Fruit fly (Drosophila melanogaster) whole organism, embryonic: ENCODE results near the gene CG32106.

Source experiments
- Awh ChIP-seq: fragments of 200-800 bp; sonication (Bioruptor generic); IDR thresholded peaks from 2 replicates; pipeline ENCODE4, ENCODE4 v1.3.6; 2022; ENCODE audit warnings: missing biosample characterization, missing genetic modification characterization
- CG10209 ChIP-seq: fragments of 200-800 bp; sonication (Bioruptor generic); optimal IDR thresholded peaks from 3 replicates; lab custom pipeline; 2017; ENCODE audit warnings: missing biosample characterization, mild to moderate bottlenecking, missing genetic modification characterization, missing genetic modification reagents
- CG10366 ChIP-seq: fragments of 200-800 bp; sonication (Bioruptor generic); IDR thresholded peaks from 2 replicates; pipeline ENCODE4 v1.3.6; 2022; ENCODE audit warnings: missing biosample characterization, missing genetic modification characterization
- CG11398 ChIP-seq: fragments of 200-800 bp; sonication (Bioruptor generic); optimal IDR thresholded peaks from 2 replicates; lab custom pipeline; 2016; ENCODE audit warnings: missing biosample characterization, missing genetic modification characterization
- CG11696 ChIP-seq: fragments of 200-800 bp; sonication (Bioruptor generic); IDR thresholded peaks from 2 replicates; pipeline ENCODE4 v1.3.6; 2022; ENCODE audit warnings: missing biosample characterization, missing genetic modification characterization
- CG14441 ChIP-seq: fragments of 200-800 bp; sonication (Bioruptor generic); IDR thresholded peaks from 2 replicates; pipeline ENCODE4 v1.3.6; 2022; ENCODE audit warnings: missing biosample characterization, missing genetic modification characterization
- CG15601 ChIP-seq: fragments of 200-800 bp; sonication (Bioruptor generic); optimal IDR thresholded peaks from 3 replicates; lab custom pipeline; 2019; ENCODE audit warnings: missing biosample characterization, mild to moderate bottlenecking, missing genetic modification characterization, moderate library complexity
- CG1602 ChIP-seq: fragments of 200-800 bp; sonication (Bioruptor generic); optimal IDR thresholded peaks from 3 replicates; lab custom pipeline; 2016; ENCODE audit warnings: missing biosample characterization, missing genetic modification characterization
- CG16779 ChIP-seq: fragments of 200-800 bp; sonication (Bioruptor generic); IDR thresholded peaks from 2 replicates; pipeline ENCODE4 v1.3.6; 2022; ENCODE audit warnings: missing biosample characterization, missing genetic modification characterization
- CG2116 ChIP-seq: fragments of 200-800 bp; sonication (Bioruptor generic); optimal IDR thresholded peaks from 3 replicates; lab custom pipeline; 2018; ENCODE audit warnings: missing biosample characterization, mild to moderate bottlenecking, missing genetic modification characterization
- CG2889 ChIP-seq: fragments of 200-800 bp; sonication (Bioruptor generic); IDR thresholded peaks from 3 replicates; pipeline ENCODE4 v1.3.6; 2022; ENCODE audit warnings: missing biosample characterization, missing genetic modification characterization
- CG30020 ChIP-seq: fragments of 200-800 bp; optimal IDR thresholded peaks from 2 replicates; lab custom pipeline; 2019; ENCODE audit warnings: missing biosample characterization, mild to moderate bottlenecking, missing genetic modification characterization, moderate library complexity
- CG31388 ChIP-seq: fragments of 200-800 bp; sonication (Bioruptor generic); optimal IDR thresholded peaks from 2 replicates; lab custom pipeline; 2016; ENCODE audit warnings: missing biosample characterization, missing genetic modification characterization
- CG3163 ChIP-seq: fragments of 200-800 bp; sonication (Bioruptor generic); optimal IDR thresholded peaks from 3 replicates; lab custom pipeline; 2016; ENCODE audit warnings: missing biosample characterization, missing genetic modification characterization
- CG33557 ChIP-seq: fragments of 200-800 bp; sonication (Bioruptor generic); optimal IDR thresholded peaks from 2 replicates; lab custom pipeline; 2019; ENCODE audit warnings: missing biosample characterization, mild to moderate bottlenecking, missing genetic modification characterization, moderate library complexity
- CG3847 ChIP-seq: fragments of 200-800 bp; sonication (Bioruptor generic); IDR thresholded peaks from 2 replicates; pipeline ENCODE4 v1.3.6; 2022; ENCODE audit warnings: missing biosample characterization, missing genetic modification characterization
- CG43689 ChIP-seq: fragments of 200-800 bp; sonication (Bioruptor generic); IDR thresholded peaks from 2 replicates; pipeline ENCODE4 v1.3.6; 2022; ENCODE audit warnings: missing biosample characterization, missing genetic modification characterization
- CG9797 ChIP-seq: fragments of 200-800 bp; sonication (Bioruptor generic); optimal IDR thresholded peaks from 3 replicates; lab custom pipeline; 2018; ENCODE audit warnings: missing biosample characterization, mild to moderate bottlenecking, missing genetic modification characterization
- CrebB ChIP-seq: fragments of 200-800 bp; sonication (Bioruptor generic); optimal IDR thresholded peaks from 3 replicates; lab custom pipeline; 2018; ENCODE audit warnings: missing biosample characterization, mild to moderate bottlenecking, missing genetic modification characterization
- D ChIP-seq, 2 experiments: fragments of 200-800 bp in 1 of 2; fragments of >200 bp in 1 of 2; sonication (Bioruptor generic) in 1 of 2; optimal IDR thresholded peaks; 2 replicates in 1 of 2; 3 replicates in 1 of 2; lab custom pipeline; 2017; ENCODE audit warnings: mild to moderate bottlenecking in 1 of 2, missing biosample characterization in 1 of 2, missing genetic modification characterization in 1 of 2, missing genetic modification reagents in 1 of 2
- D19A ChIP-seq: fragments of 200-800 bp; optimal IDR thresholded peaks from 3 replicates; lab custom pipeline; 2019; ENCODE audit warnings: missing biosample characterization, mild to moderate bottlenecking, missing genetic modification characterization, moderate library complexity
- Dad ChIP-seq: fragments of 200-800 bp; sonication (Bioruptor generic); optimal IDR thresholded peaks from 3 replicates; lab custom pipeline; 2016; ENCODE audit warnings: missing biosample characterization, missing genetic modification characterization
- Dp ChIP-seq: fragments of 200-800 bp; sonication (Bioruptor generic); optimal IDR thresholded peaks from 2 replicates; lab custom pipeline; 2018; ENCODE audit warnings: missing biosample characterization, mild to moderate bottlenecking, missing genetic modification characterization, moderate library complexity
- Fer2 ChIP-seq: fragments of 200-800 bp; sonication (Bioruptor generic); optimal IDR thresholded peaks from 2 replicates; lab custom pipeline; 2018; ENCODE audit warnings: missing biosample characterization, mild to moderate bottlenecking, missing genetic modification characterization, moderate library complexity
- H2.0 ChIP-seq: fragments of 200-800 bp; sonication (Bioruptor generic); IDR thresholded peaks from 2 replicates; pipeline ENCODE4 v1.3.6; 2022; ENCODE audit warnings: missing biosample characterization, missing genetic modification characterization
- HHEX ChIP-seq: fragments of 200-800 bp; sonication (Bioruptor generic); optimal IDR thresholded peaks from 3 replicates; lab custom pipeline; 2017; ENCODE audit warnings: missing biosample characterization, mild to moderate bottlenecking, missing genetic modification characterization, missing genetic modification reagents
- Hr51 ChIP-seq, 2 experiments: fragments of 200-800 bp; sonication (Bioruptor generic); optimal IDR thresholded peaks; 2 replicates in 1 of 2; 3 replicates in 1 of 2; lab custom pipeline; 2016 to 2018; ENCODE audit warnings: missing biosample characterization in 2 of 2, missing genetic modification characterization in 2 of 2, mild to moderate bottlenecking in 1 of 2, moderate library complexity in 1 of 2
- Jarid2 ChIP-seq: fragments of 200-800 bp; sonication (Bioruptor generic); optimal IDR thresholded peaks from 3 replicates; lab custom pipeline; 2017; ENCODE audit warnings: mild to moderate bottlenecking, missing biosample characterization, missing genetic modification reagents, missing genetic modification characterization
- Kr ChIP-seq: fragments of 200-800 bp; sonication (Bioruptor generic); optimal IDR thresholded peaks from 2 replicates; lab custom pipeline; 2017; ENCODE audit warnings: missing biosample characterization, mild to moderate bottlenecking, missing genetic modification characterization
- NFAT ChIP-seq: fragments of 200-800 bp; sonication (Bioruptor generic); IDR thresholded peaks from 2 replicates; pipeline ENCODE4 v1.3.6; 2022; ENCODE audit warnings: missing biosample characterization, missing genetic modification characterization
- Nf-YA ChIP-seq: fragments of 200-800 bp; sonication (Bioruptor generic); IDR thresholded peaks from 2 replicates; pipeline ENCODE4 v1.3.6; 2022; ENCODE audit warnings: missing biosample characterization, missing genetic modification characterization
- NfI ChIP-seq: fragments of 200-800 bp; sonication (Bioruptor generic); optimal IDR thresholded peaks from 3 replicates; lab custom pipeline; 2018; ENCODE audit warnings: missing biosample characterization, mild to moderate bottlenecking, missing genetic modification characterization, moderate library complexity
- Sin3A ChIP-seq: fragments of >200 bp; optimal IDR thresholded peaks from 2 replicates; lab custom pipeline; 2018
- Sox102F ChIP-seq: fragments of 200-800 bp; sonication (Bioruptor generic); optimal IDR thresholded peaks from 2 replicates; lab custom pipeline; 2018; ENCODE audit warnings: missing biosample characterization, mild to moderate bottlenecking, missing genetic modification characterization, moderate library complexity
- Tbp ChIP-seq: fragments of >200 bp; optimal IDR thresholded peaks from 2 replicates; lab custom pipeline; 2018; ENCODE audit warnings: missing biosample characterization, missing genetic modification characterization
- Vsx1 ChIP-seq: fragments of 200-800 bp; sonication (Bioruptor generic); optimal IDR thresholded peaks from 2 replicates; lab custom pipeline; 2017; ENCODE audit warnings: missing biosample characterization, mild to moderate bottlenecking, missing genetic modification characterization, missing genetic modification reagents
- al ChIP-seq: fragments of 200-800 bp; sonication (Bioruptor generic); IDR thresholded peaks from 2 replicates; pipeline ENCODE4 v1.3.6; 2022; ENCODE audit warnings: missing biosample characterization, missing genetic modification characterization
- chm ChIP-seq: fragments of 200-800 bp; sonication (Bioruptor generic); IDR thresholded peaks from 2 replicates; pipeline ENCODE4 v1.3.6; 2022; ENCODE audit warnings: missing biosample characterization, missing genetic modification characterization
- chn ChIP-seq: fragments of 200-800 bp; sonication (Bioruptor generic); optimal IDR thresholded peaks from 2 replicates; lab custom pipeline; 2016; ENCODE audit warnings: missing biosample characterization, missing genetic modification characterization
- ci ChIP-seq: fragments of 200-800 bp; sonication (Bioruptor generic); IDR thresholded peaks from 3 replicates; pipeline ENCODE4 v1.3.6; 2022; ENCODE audit warnings: missing biosample characterization, missing genetic modification characterization
- crc ChIP-seq: fragments of 200-800 bp; sonication (Bioruptor generic); optimal IDR thresholded peaks from 2 replicates; lab custom pipeline; 2016; ENCODE audit warnings: missing biosample characterization, missing genetic modification characterization
- dan ChIP-seq: fragments of 200-800 bp; sonication (Bioruptor generic); IDR thresholded peaks from 2 replicates; pipeline ENCODE4 v1.3.6; 2022; ENCODE audit warnings: missing biosample characterization, missing genetic modification characterization
- dysf ChIP-seq: fragments of 200-800 bp; sonication (Bioruptor generic); IDR thresholded peaks from 3 replicates; pipeline ENCODE4 v1.3.6; 2022; ENCODE audit warnings: missing biosample characterization, missing genetic modification characterization
- fd3F ChIP-seq: fragments of 200-800 bp; sonication (Bioruptor generic); optimal IDR thresholded peaks from 2 replicates; lab custom pipeline; 2018; ENCODE audit warnings: missing biosample characterization, mild to moderate bottlenecking, missing genetic modification characterization, moderate library complexity
- hbn ChIP-seq: fragments of 200-800 bp; sonication (Bioruptor generic); IDR thresholded peaks from 2 replicates; pipeline ENCODE4 v1.3.6; 2022; ENCODE audit warnings: missing biosample characterization, missing genetic modification characterization; ENCODE audit not compliant: partially characterized antibody
- knrl ChIP-seq: fragments of 200-800 bp; sonication (Bioruptor generic); IDR thresholded peaks from 3 replicates; pipeline ENCODE4 v1.3.6; 2022; ENCODE audit warnings: missing biosample characterization, missing genetic modification characterization; ENCODE audit not compliant: partially characterized antibody
- lilli ChIP-seq: fragments of 200-800 bp; sonication (Bioruptor generic); optimal IDR thresholded peaks from 3 replicates; lab custom pipeline; 2016; ENCODE audit warnings: missing biosample characterization, missing genetic modification characterization
- nerfin-1 ChIP-seq: fragments of 200-800 bp; sonication (Bioruptor generic); optimal IDR thresholded peaks from 3 replicates; lab custom pipeline; 2019; ENCODE audit warnings: missing biosample characterization, mild to moderate bottlenecking, missing genetic modification characterization, moderate library complexity
- nerfin-2 ChIP-seq: fragments of 200-800 bp; sonication (Bioruptor generic); IDR thresholded peaks from 2 replicates; pipeline ENCODE4 v1.3.6; 2022; ENCODE audit warnings: missing biosample characterization, missing genetic modification characterization; ENCODE audit not compliant: partially characterized antibody
- phol ChIP-seq: fragments of 200-800 bp; sonication (Bioruptor generic); optimal IDR thresholded peaks from 3 replicates; lab custom pipeline; 2018; ENCODE audit warnings: missing biosample characterization, mild to moderate bottlenecking, missing genetic modification characterization, moderate library complexity
- ssp ChIP-seq: fragments of 200-800 bp; sonication (Bioruptor generic); IDR thresholded peaks from 2 replicates; pipeline ENCODE4 v1.3.6; 2022; ENCODE audit warnings: missing biosample characterization, missing genetic modification characterization

Gene CG32106

DNA sequence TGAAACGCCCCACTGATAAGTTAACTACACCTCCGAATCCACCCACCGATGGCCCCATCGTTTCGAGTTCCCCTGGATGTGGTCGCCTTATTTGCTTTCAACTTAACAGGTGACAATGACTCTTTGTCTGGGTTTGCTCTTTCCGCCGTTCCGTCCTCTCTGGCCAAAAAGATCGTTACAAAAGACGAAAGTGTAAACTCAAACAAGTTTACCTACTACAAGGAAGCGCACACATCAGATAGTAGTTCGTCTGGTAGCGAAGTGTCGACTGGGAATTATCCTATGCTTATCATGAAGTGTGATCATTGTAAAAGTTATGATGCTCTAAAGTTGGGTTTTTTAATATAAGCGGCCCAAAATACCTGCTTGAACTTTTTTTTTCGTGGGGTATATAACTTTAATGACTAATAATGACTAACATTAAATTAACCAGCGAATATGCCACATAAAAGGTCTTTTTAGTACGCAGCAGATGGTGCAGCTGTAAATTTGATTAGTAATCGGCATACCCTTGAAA, 20.3 kb upstream of the CG32106 start (continued):
- no peak for TF ChIP-seq HHEX (GFP tag; lab: Kevin White, UChicago)
- TF ChIP-seq CG33557 (GFP tag; lab: Kevin White, UChicago) = no peak
- TF ChIP-seq CG10366 = no peak
- TF ChIP-seq fd3F (GFP tag; lab: Kevin White, UChicago) = no peak
- TF ChIP-seq Sin3A (lab: Kevin White, UChicago) = no peak
- no peak for TF ChIP-seq Nf-YA (GFP tag; lab: Robert Waterston, UW)
- TF ChIP-seq Fer2 (tag; lab: Kevin White, UChicago) = no peak
- TF ChIP-seq CG16779 (GFP tag; lab: Robert Waterston, UW) = no peak
- no peak for TF ChIP-seq CG31388
- no peak for TF ChIP-seq Kr
- no peak for TF ChIP-seq al (GFP tag; lab: Robert Waterston, UW)
- TF ChIP-seq ci (GFP tag; lab: Robert Waterston, UW) = 0 out of 3 replicates have a peak, but pooled peaks have one; percentile 35
- no peak for TF ChIP-seq CG3163 (GFP tag; lab: Kevin White, UChicago)
- peak; percentile 33 for TF ChIP-seq CrebB (tag; lab: Kevin White, UChicago)
- peak; percentile 24 for TF ChIP-seq NfI (GFP tag; lab: Kevin White, UChicago)
- TF ChIP-seq chn = no peak
- peak; percentile 48 for TF ChIP-seq Sox102F (GFP tag; lab: Kevin White, UChicago)
- no peak for TF ChIP-seq Dp
- TF ChIP-seq CG11398 = no peak
- TF ChIP-seq D (optimal IDR thresholded peaks at IDR 0.05; lab: Kevin White, UChicago) = no peak
- TF ChIP-seq D (GFP tag; optimal IDR thresholded peaks at IDR 0.05; lab: Kevin White, UChicago) = no peak
- no peak for TF ChIP-seq dysf (GFP tag; lab: Robert Waterston, UW)
- no peak for TF ChIP-seq CG3847 (GFP tag; lab: Robert Waterston, UW)
- TF ChIP-seq Awh = no peak
- no peak for TF ChIP-seq CG10209 (GFP tag; lab: Kevin White, UChicago)
- peak in 1 of 2 experiments; percentile 18 for TF ChIP-seq Hr51 (GFP tag; optimal IDR thresholded peaks at IDR 0.05; lab: Kevin White, UChicago)
- no peak for TF ChIP-seq dan
- TF ChIP-seq Dad (GFP tag; lab: Kevin White, UChicago) = peak; percentile 15
- no peak for TF ChIP-seq NFAT (GFP tag; lab: Robert Waterston, UW)
- no peak for TF ChIP-seq CG1602 (GFP tag; lab: Kevin White, UChicago)
- no peak for TF ChIP-seq CG2116 (GFP tag; lab: Kevin White, UChicago)
- TF ChIP-seq knrl (GFP tag; lab: Robert Waterston, UW) = no peak
- no peak for TF ChIP-seq hbn (GFP tag; lab: Robert Waterston, UW)
- peak; percentile 42 for TF ChIP-seq CG15601 (tag; lab: Kevin White, UChicago)
- TF ChIP-seq CG11696 = no peak
- TF ChIP-seq D19A (tag; lab: Kevin White, UChicago) = no peak
- no peak for TF ChIP-seq CG2889 (GFP tag; lab: Robert Waterston, UW)
- no peak for TF ChIP-seq phol (tag; lab: Kevin White, UChicago)
- peak; percentile 12 for TF ChIP-seq lilli (GFP tag; lab: Kevin White, UChicago)
- TF ChIP-seq ssp (GFP tag; lab: Robert Waterston, UW) = no peak
- TF ChIP-seq Vsx1 (GFP tag; lab: Kevin White, UChicago) = no peak
- no peak for TF ChIP-seq CG30020
- TF ChIP-seq chm (GFP tag; lab: Robert Waterston, UW) = peak; percentile 20; the same call in 1 of the 2 replicates
- TF ChIP-seq Jarid2 = no peak
- TF ChIP-seq Tbp = no peak
- no peak for TF ChIP-seq crc (GFP tag; lab: Kevin White, UChicago)
- no peak for TF ChIP-seq CG43689 (GFP tag; lab: Robert Waterston, UW)
- TF ChIP-seq H2.0 (GFP tag; lab: Robert Waterston, UW) = no peak
- TF ChIP-seq CG9797 = no peak
- 0 out of 2 replicates have a peak, but pooled peaks have one; percentile 6 for TF ChIP-seq CG14441
- TF ChIP-seq nerfin-2 (GFP tag; lab: Robert Waterston, UW) = no peak
- no peak for TF ChIP-seq nerfin-1
